Worm (Caenorhabditis elegans): ENCODE results near the gene ifb-2.

DNA sequence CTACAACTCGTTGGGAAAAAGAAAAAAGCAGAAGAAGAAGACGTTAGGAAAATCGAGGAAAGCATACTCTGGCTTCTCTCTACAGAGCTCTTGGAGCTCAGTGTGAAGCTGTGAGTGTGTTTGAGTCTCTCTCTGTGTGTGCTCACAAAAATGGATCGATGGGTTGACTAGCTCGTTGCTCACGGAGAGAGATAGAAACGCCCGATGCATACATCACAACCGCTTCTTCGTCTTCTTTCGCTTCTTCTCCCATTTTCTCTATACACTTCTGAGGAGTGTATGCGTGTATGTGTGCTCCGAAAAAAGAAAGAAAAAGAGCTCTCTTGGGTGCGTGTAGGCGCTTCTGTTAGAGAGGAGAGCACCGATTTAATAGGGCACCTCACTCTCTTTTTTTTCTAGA, 24.9 kb upstream of the ifb-2 start:
- TF ChIP-seq egl-27 (tag; optimal IDR thresholded peaks at IDR 0.05) (no peak), nhr-6 (tag; optimal IDR thresholded peaks at IDR 0.05) (peak; percentile 82), mdl-1 (tag; optimal IDR thresholded peaks at IDR 0.05) (peak in 1 of 2 experiments; percentile 55), skn-1 (tag; optimal IDR thresholded peaks at IDR 0.05) (no peak), snpc-4 (tag; optimal IDR thresholded peaks at IDR 0.05) (peak; percentile 64), lin-39 (tag; optimal IDR thresholded peaks at IDR 0.05) (peak; percentile 20), alr-1 (tag; optimal IDR thresholded peaks at IDR 0.05) (no peak), mab-5 (tag; optimal IDR thresholded peaks at IDR 0.05) (peak; percentile 49), elt-1 (tag; optimal IDR thresholded peaks at IDR 0.05) (no peak), ztf-4 (tag; optimal IDR thresholded peaks at IDR 0.05) (no peak), mbf-1 (tag; optimal IDR thresholded peaks at IDR 0.05) (no peak), nhr-129 (tag; optimal IDR thresholded peaks at IDR 0.05) (peak; percentile 89), unc-39 (tag; optimal IDR thresholded peaks at IDR 0.05) (no peak), unc-62 (GFP tag; optimal IDR thresholded peaks at IDR 0.05) (no peak)
